Worm (Caenorhabditis elegans) whole organism, midembryonic: ENCODE data around the gene pmp-1.

Experiments
- T22C8.4 ChIP-seq: fragments of 200-800 bp; sonication (Bioruptor generic); IDR thresholded peaks from 2 replicates; pipeline ENCODE4 v1.3.6; 2022; ENCODE audit warnings: missing genetic modification characterization, missing compliant biosample characterization
- flt-1 ChIP-seq: fragments of 200-800 bp; sonication (Bioruptor generic); IDR thresholded peaks from 2 replicates; pipeline ENCODE4 v1.3.6; 2022; ENCODE audit warnings: missing genetic modification characterization, missing compliant biosample characterization
- klf-2 ChIP-seq: fragments of 200-800 bp; sonication (Bioruptor generic); conservative IDR thresholded peaks from 2 replicates; pipeline ENCODE4 v1.3.6; 2022; ENCODE audit warnings: missing genetic modification reagents, missing genetic modification characterization, missing compliant biosample characterization
- tab-1 ChIP-seq: fragments of 200-800 bp; sonication (Bioruptor generic); IDR thresholded peaks from 2 replicates; pipeline ENCODE4 v1.3.6; 2022; ENCODE audit warnings: missing genetic modification characterization, missing compliant biosample characterization

DNA sequence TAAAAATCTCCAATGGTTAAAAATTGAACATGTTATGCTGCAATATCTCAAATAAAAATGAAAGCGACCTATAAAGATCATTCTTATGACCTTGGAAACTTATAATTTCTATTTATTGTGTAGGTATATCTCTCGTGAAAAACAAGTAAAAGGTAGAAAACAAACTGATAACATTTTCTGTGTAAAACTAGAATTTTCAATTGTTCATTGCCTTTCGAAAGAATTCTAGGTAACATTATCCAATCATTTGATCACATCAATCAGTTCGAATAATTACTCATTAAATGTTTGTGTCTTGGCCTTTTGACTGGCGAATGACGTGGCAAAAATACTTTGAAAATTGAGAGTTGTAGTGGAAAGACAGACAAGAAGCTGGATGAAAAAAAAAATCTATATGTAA lies 5.7 kb downstream of the pmp-1 start:
- no peak for TF ChIP-seq flt-1 (GFP tag; lab: Robert Waterston, UW)
- TF ChIP-seq tab-1 (GFP tag; lab: Robert Waterston, UW) = no peak
- TF ChIP-seq klf-2 (GFP tag; lab: Robert Waterston, UW) = no peak
- no peak for TF ChIP-seq T22C8.4
